Worm (Caenorhabditis elegans) whole organism, young adult: ENCODE measurements around the gene bpnt-1.

Source experiments
- F33H1.4 ChIP-seq: fragments of 200-800 bp; sonication (Bioruptor generic); IDR thresholded peaks from 2 replicates; pipeline ENCODE4 v1.3.6; 2022; ENCODE audit warnings: missing genetic modification reagents, missing genetic modification characterization, missing compliant biosample characterization
- F37B4.10 ChIP-seq: fragments of 200-800 bp; sonication (Bioruptor generic); IDR thresholded peaks from 2 replicates; pipeline ENCODE4 v1.3.6; 2022; ENCODE audit warnings: missing genetic modification characterization, missing compliant biosample characterization
- F39B2.1 ChIP-seq: fragments of 200-800 bp; sonication (Bioruptor generic); IDR thresholded peaks from 2 replicates; pipeline ENCODE4 v1.3.6; 2022; ENCODE audit warnings: missing genetic modification reagents, missing genetic modification characterization, missing compliant biosample characterization
- F49E8.2 ChIP-seq: sonication (generic microtip); optimal IDR thresholded peaks from 3 replicates; lab custom pipeline; 2017; ENCODE audit warnings: missing genetic modification characterization, mild to moderate bottlenecking, missing compliant biosample characterization, antibody characterized with exemption, moderate library complexity; ENCODE audit not compliant: insufficient read depth
- F55B11.4 ChIP-seq: sonication (generic microtip); optimal IDR thresholded peaks from 2 replicates; lab custom pipeline; 2016; ENCODE audit warnings: missing compliant biosample characterization, missing genetic modification characterization, borderline replicate concordance; ENCODE audit not compliant: insufficient read depth
- F57C9.4 ChIP-seq: sonication (generic microtip); optimal IDR thresholded peaks from 2 replicates; lab custom pipeline; 2017; ENCODE audit warnings: mild to moderate bottlenecking, missing genetic modification characterization, missing compliant biosample characterization
- K12H6.12 ChIP-seq: fragments of 200-800 bp; sonication (Bioruptor generic); optimal IDR thresholded peaks from 2 replicates; lab custom pipeline; 2018; ENCODE audit warnings: mild to moderate bottlenecking, missing genetic modification characterization, missing compliant biosample characterization
- T07F8.4 ChIP-seq: sonication (generic microtip); optimal IDR thresholded peaks from 2 replicates; lab custom pipeline; 2016; ENCODE audit warnings: mild to moderate bottlenecking, missing genetic modification characterization, moderate library complexity, missing compliant biosample characterization
- T26A5.8 ChIP-seq: sonication (generic microtip); optimal IDR thresholded peaks from 2 replicates; lab custom pipeline; 2016; ENCODE audit warnings: missing genetic modification characterization, missing compliant biosample characterization
- Y53G8AR.9 ChIP-seq: fragments of 200-800 bp; sonication (Bioruptor generic); conservative IDR thresholded peaks from 2 replicates; pipeline ENCODE4 v1.3.6; 2022; ENCODE audit warnings: missing genetic modification reagents, missing genetic modification characterization, missing compliant biosample characterization
- Y67H2A.10 ChIP-seq: fragments of 200-800 bp; sonication (Bioruptor generic); conservative IDR thresholded peaks from 2 replicates; pipeline ENCODE4 v1.3.6; 2022; ENCODE audit warnings: missing genetic modification reagents, missing genetic modification characterization, missing compliant biosample characterization
- Y95B8A.8 ChIP-seq: fragments of 200-800 bp; sonication (Bioruptor generic); IDR thresholded peaks from 2 replicates; pipeline ENCODE4 v1.3.6; 2022; ENCODE audit warnings: missing genetic modification reagents, missing genetic modification characterization, missing compliant biosample characterization
- attf-3 ChIP-seq: fragments of 200-800 bp; sonication (Bioruptor generic); conservative IDR thresholded peaks from 2 replicates; pipeline ENCODE4 v1.3.6; 2022; ENCODE audit warnings: missing genetic modification reagents, missing genetic modification characterization, missing compliant biosample characterization
- ceh-100 ChIP-seq: fragments of 200-800 bp; sonication (Bioruptor generic); IDR thresholded peaks from 2 replicates; pipeline ENCODE4 v1.3.6; 2022; ENCODE audit warnings: missing genetic modification reagents, missing genetic modification characterization, missing compliant biosample characterization
- ceh-27 ChIP-seq: fragments of 200-800 bp; sonication (Bioruptor generic); optimal IDR thresholded peaks from 2 replicates; lab custom pipeline; 2018; ENCODE audit warnings: mild to moderate bottlenecking, missing genetic modification characterization, moderate library complexity, missing compliant biosample characterization
- ceh-58 ChIP-seq: fragments of 200-800 bp; sonication (Bioruptor generic); IDR thresholded peaks from 2 replicates; pipeline ENCODE4 v1.3.6; 2022; ENCODE audit warnings: missing genetic modification characterization, missing compliant biosample characterization
- chd-7 ChIP-seq: sonication (generic microtip); optimal IDR thresholded peaks from 2 replicates; lab custom pipeline; 2016; ENCODE audit warnings: mild to moderate bottlenecking, missing genetic modification characterization, moderate library complexity, missing compliant biosample characterization
- die-1 ChIP-seq: sonication (generic microtip); optimal IDR thresholded peaks from 2 replicates; lab custom pipeline; 2016; ENCODE audit warnings: missing genotype, mild to moderate bottlenecking, missing genetic modification characterization, missing compliant biosample characterization
- egrh-3 ChIP-seq: fragments of 200-800 bp; sonication (Bioruptor generic); IDR thresholded peaks from 2 replicates; pipeline ENCODE4 v1.3.6; 2022; ENCODE audit warnings: missing genetic modification reagents, missing genetic modification characterization, missing compliant biosample characterization
- him-1 ChIP-seq: sonication (generic microtip); optimal IDR thresholded peaks from 2 replicates; lab custom pipeline; 2016; ENCODE audit warnings: missing genotype, missing genetic modification reagents, missing genetic modification characterization, missing compliant biosample characterization
- hlh-12 ChIP-seq: sonication (generic microtip); optimal IDR thresholded peaks from 2 replicates; lab custom pipeline; 2016; ENCODE audit warnings: missing genetic modification characterization, missing compliant biosample characterization
- hmg-1.2 ChIP-seq: fragments of 200-800 bp; sonication (Bioruptor generic); IDR thresholded peaks from 2 replicates; pipeline ENCODE4 v1.3.6; 2022; ENCODE audit warnings: missing genetic modification reagents, missing genetic modification characterization, missing compliant biosample characterization
- lag-1 ChIP-seq: fragments of 200-800 bp; sonication (Bioruptor generic); IDR thresholded peaks from 2 replicates; pipeline ENCODE4 v1.3.6; 2022; ENCODE audit warnings: missing genetic modification reagents, missing genetic modification characterization, missing compliant biosample characterization
- lir-1 ChIP-seq: fragments of 200-800 bp; sonication (Bioruptor generic); conservative IDR thresholded peaks from 2 replicates; pipeline ENCODE4 v1.3.6; 2022; ENCODE audit warnings: missing genetic modification reagents, missing genetic modification characterization, missing compliant biosample characterization
- madf-10 ChIP-seq: sonication (generic microtip); optimal IDR thresholded peaks from 2 replicates; lab custom pipeline; 2016; ENCODE audit warnings: mild to moderate bottlenecking, missing genetic modification characterization, missing compliant biosample characterization
- madf-3 ChIP-seq: fragments of 200-800 bp; sonication (Bioruptor generic); IDR thresholded peaks from 2 replicates; pipeline ENCODE4 v1.3.6; 2022; ENCODE audit warnings: missing genetic modification reagents, missing genetic modification characterization, missing compliant biosample characterization
- mcd-1 ChIP-seq: fragments of 200-800 bp; sonication (Bioruptor generic); IDR thresholded peaks from 2 replicates; pipeline ENCODE4 v1.3.6; 2022; ENCODE audit warnings: missing genetic modification reagents, missing genetic modification characterization, missing compliant biosample characterization
- nfya-2 ChIP-seq: fragments of 200-800 bp; sonication (Bioruptor generic); IDR thresholded peaks from 2 replicates; pipeline ENCODE4 v1.3.6; 2022; ENCODE audit warnings: missing genetic modification reagents, missing genetic modification characterization, missing compliant biosample characterization
- nfyb-1 ChIP-seq: fragments of 200-800 bp; sonication (Bioruptor generic); IDR thresholded peaks from 2 replicates; pipeline ENCODE4 v1.3.6; 2022; ENCODE audit warnings: missing genetic modification reagents, missing genetic modification characterization, missing compliant biosample characterization
- nhr-27 ChIP-seq: fragments of 200-800 bp; sonication (Bioruptor generic); optimal IDR thresholded peaks from 2 replicates; lab custom pipeline; 2018; ENCODE audit warnings: mild to moderate bottlenecking, missing genetic modification characterization, moderate library complexity, missing compliant biosample characterization
- nhr-80 ChIP-seq: sonication (generic microtip); optimal IDR thresholded peaks from 2 replicates; lab custom pipeline; 2016; ENCODE audit warnings: missing genetic modification characterization, missing compliant biosample characterization
- pha-4 ChIP-seq: fragments of 150-350 bp; sonication (generic microtip); optimal IDR thresholded peaks from 2 replicates; lab custom pipeline; 2014; ENCODE audit warnings: missing biosample characterization, missing genetic modification reagents, missing genetic modification characterization
- rec-8 ChIP-seq, 2 experiments: sonication (generic microtip); optimal IDR thresholded peaks; 2 replicates each; lab custom pipeline; 2016; ENCODE audit warnings: mild to moderate bottlenecking in 2 of 2, missing genetic modification characterization in 2 of 2, missing genetic modification reagents in 2 of 2, missing genotype in 2 of 2, missing biosample characterization in 1 of 2, missing compliant biosample characterization in 1 of 2, moderate library complexity in 1 of 2
- rpc-1 ChIP-seq, 2 experiments: fragments of 150-350 bp in 1 of 2; sonication (generic microtip) in 1 of 2; optimal IDR thresholded peaks; 2 replicates each; lab custom pipeline; 2014 to 2018; ENCODE audit warnings: missing biosample characterization in 1 of 2, missing genetic modification characterization in 1 of 2, missing genetic modification reagents in 1 of 2, missing genotype in 1 of 2
- sdz-38 ChIP-seq: sonication (generic microtip); optimal IDR thresholded peaks from 2 replicates; lab custom pipeline; 2016; ENCODE audit warnings: missing genotype, missing genetic modification characterization, missing compliant biosample characterization
- snpc-1.1 ChIP-seq: sonication (generic microtip); optimal IDR thresholded peaks from 2 replicates; lab custom pipeline; 2017; ENCODE audit warnings: missing genetic modification characterization, mild to moderate bottlenecking, missing compliant biosample characterization, antibody characterized with exemption, moderate library complexity, missing genotype, missing genetic modification reagents; ENCODE audit not compliant: insufficient read depth
- somi-1 ChIP-seq: fragments of 200-800 bp; sonication (Bioruptor generic); optimal IDR thresholded peaks from 2 replicates; lab custom pipeline; 2018; ENCODE audit warnings: mild to moderate bottlenecking, missing genetic modification characterization, missing compliant biosample characterization
- tbp1 ChIP-seq: fragments of 200-800 bp; sonication (Bioruptor generic); optimal IDR thresholded peaks from 2 replicates; lab custom pipeline; 2018; ENCODE audit warnings: mild to moderate bottlenecking, missing genetic modification characterization, missing compliant biosample characterization
- tbx-9 ChIP-seq: sonication (generic microtip); optimal IDR thresholded peaks from 2 replicates; lab custom pipeline; 2016; ENCODE audit warnings: borderline replicate concordance, missing genetic modification characterization, inconsistent platforms, missing compliant biosample characterization
- xnd-1 ChIP-seq: sonication (generic microtip); optimal IDR thresholded peaks from 2 replicates; lab custom pipeline; 2016; ENCODE audit warnings: missing genotype, missing genetic modification reagents, missing genetic modification characterization, missing compliant biosample characterization
- zim-3 ChIP-seq: sonication (generic microtip); optimal IDR thresholded peaks from 2 replicates; lab custom pipeline; 2017; ENCODE audit warnings: mild to moderate bottlenecking, missing genetic modification characterization, moderate library complexity, missing compliant biosample characterization
- ztf-18 ChIP-seq: sonication (generic microtip); optimal IDR thresholded peaks from 2 replicates; lab custom pipeline; 2016; ENCODE audit warnings: missing genotype, mild to moderate bottlenecking, missing genetic modification characterization, missing compliant biosample characterization
- ztf-22 ChIP-seq: fragments of 200-800 bp; sonication (Bioruptor generic); optimal IDR thresholded peaks from 2 replicates; lab custom pipeline; 2018; ENCODE audit warnings: mild to moderate bottlenecking, missing genetic modification characterization, moderate library complexity, missing compliant biosample characterization
- ztf-25 ChIP-seq: fragments of 200-800 bp; sonication (Bioruptor generic); IDR thresholded peaks from 2 replicates; pipeline ENCODE4 v1.3.6; 2022; ENCODE audit warnings: missing genetic modification reagents, missing genetic modification characterization, missing compliant biosample characterization
- ztf-28 ChIP-seq: fragments of 200-800 bp; sonication (Bioruptor generic); IDR thresholded peaks from 2 replicates; pipeline ENCODE4 v1.3.6; 2022; ENCODE audit warnings: missing genetic modification reagents, missing genetic modification characterization, missing compliant biosample characterization
- ztf-6 ChIP-seq: fragments of 200-800 bp; sonication (Bioruptor generic); IDR thresholded peaks from 2 replicates; pipeline ENCODE4 v1.3.6; 2022; ENCODE audit warnings: missing genetic modification reagents, missing genetic modification characterization, missing compliant biosample characterization

Gene bpnt-1

DNA sequence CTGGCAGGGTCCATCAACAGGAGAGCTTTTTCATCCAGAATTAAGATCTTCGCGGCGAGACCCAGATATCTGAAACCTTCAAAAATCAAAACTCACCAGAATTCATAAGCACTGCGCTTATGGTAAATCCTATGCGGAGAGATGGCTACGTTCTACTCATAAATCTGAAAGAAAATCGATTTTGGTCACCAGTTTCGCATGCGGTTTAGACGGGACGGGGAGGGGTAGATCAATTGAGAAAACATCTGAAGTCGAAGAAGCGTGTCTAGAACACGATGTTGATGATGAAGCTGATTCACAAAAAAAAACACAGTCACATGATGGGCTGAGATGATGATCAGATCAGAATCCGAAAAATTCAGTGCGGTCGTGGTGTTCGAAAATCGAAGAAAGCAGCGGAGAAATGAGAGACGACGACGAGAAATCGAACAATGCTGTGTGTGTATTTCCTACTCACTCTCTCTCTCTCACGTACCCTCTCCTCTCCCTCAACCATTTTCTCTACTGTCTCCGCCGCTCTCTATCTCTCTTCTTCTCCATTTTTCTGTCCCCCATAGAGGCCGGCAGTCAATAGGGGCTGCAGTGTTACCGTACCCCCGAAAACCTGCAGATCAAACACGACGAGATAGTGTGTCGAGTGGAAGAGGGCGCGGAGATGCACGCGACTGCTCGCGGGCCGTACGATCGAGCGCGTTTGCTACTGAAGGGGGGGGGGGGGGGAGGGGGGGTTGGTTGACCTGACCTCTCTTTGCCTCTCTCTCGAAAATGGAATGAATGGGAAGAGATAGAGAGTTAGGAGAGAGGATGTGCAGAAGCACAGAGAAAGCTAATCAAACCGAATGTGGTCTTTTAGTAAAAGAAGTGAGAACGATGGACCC is 43.5 kb upstream of the bpnt-1 start, which contains the start of gene ntl-2:
Gene ntl-2, minus strand, starts transcription at position 171 of the 878 bp plus-strand sequence.
- no peak for TF ChIP-seq rpc-1 (optimal IDR thresholded peaks at IDR 0.05; lab: Kevin White, UChicago)
- TF ChIP-seq rpc-1 (tag; optimal IDR thresholded peaks at IDR 0.05; lab: Kevin White, UChicago) = no peak
- TF ChIP-seq nhr-27 = no peak
- peak; percentile 75 for TF ChIP-seq madf-10 (tag; lab: Kevin White, UChicago)
- TF ChIP-seq Y53G8AR.9 (GFP tag; lab: Robert Waterston, UW) = peak; percentile 88
- TF ChIP-seq die-1 (tag; lab: Kevin White, UChicago) = no peak
- peak; percentile 65 for TF ChIP-seq zim-3
- TF ChIP-seq xnd-1 (tag; lab: Kevin White, UChicago) = no peak
- peak; percentile 73 for TF ChIP-seq ztf-22 (GFP tag; lab: Kevin White, UChicago)
- TF ChIP-seq F55B11.4 (tag; lab: Kevin White, UChicago) = no peak
- TF ChIP-seq ceh-58 (GFP tag; lab: Robert Waterston, UW) = no peak
- TF ChIP-seq F33H1.4 (GFP tag; lab: Robert Waterston, UW) = peak; percentile 46
- TF ChIP-seq rec-8 (tag; optimal IDR thresholded peaks at IDR 0.05; lab: Kevin White, UChicago) = no peak
- no peak for TF ChIP-seq T07F8.4 (tag; lab: Kevin White, UChicago)
- TF ChIP-seq snpc-1.1 (tag; lab: Kevin White, UChicago) = no peak
- TF ChIP-seq pha-4 = peak; percentile 15
- TF ChIP-seq sdz-38 (tag; lab: Kevin White, UChicago) = no peak
- peak; percentile 100 for TF ChIP-seq ceh-27 (GFP tag; lab: Kevin White, UChicago)
- TF ChIP-seq him-1 (tag; lab: Kevin White, UChicago) = no peak
- no peak for TF ChIP-seq ztf-25 (GFP tag; lab: Robert Waterston, UW)
- TF ChIP-seq egrh-3 = peak; percentile 100
- TF ChIP-seq F57C9.4 = peak; percentile 56
- TF ChIP-seq Y67H2A.10 = peak; percentile 74
- TF ChIP-seq nhr-80 (tag; lab: Kevin White, UChicago) = peak; percentile 94
- TF ChIP-seq ztf-18 (tag; lab: Kevin White, UChicago) = peak; percentile 2
- no peak for TF ChIP-seq tbx-9 (tag; lab: Kevin White, UChicago)
- TF ChIP-seq madf-3 (GFP tag; lab: Robert Waterston, UW) = no peak
- TF ChIP-seq ztf-6 = 0 out of 2 replicates have a peak, but pooled peaks have one; percentile 34
- TF ChIP-seq somi-1 = peak; percentile 93
- TF ChIP-seq lir-1 = peak; percentile 74
- TF ChIP-seq K12H6.12 (tag; lab: Kevin White, UChicago) = peak; percentile 98
- no peak for TF ChIP-seq lag-1 (GFP tag; lab: Robert Waterston, UW)
- peak; percentile 97 for TF ChIP-seq nfyb-1 (GFP tag; lab: Robert Waterston, UW)
- TF ChIP-seq mcd-1 = peak; percentile 97
- peak; percentile 71 for TF ChIP-seq tbp1 (GFP tag; lab: Kevin White, UChicago)
- peak; percentile 70; the same call in 1 of the 2 replicates for TF ChIP-seq Y95B8A.8 (GFP tag; lab: Robert Waterston, UW)
- TF ChIP-seq F39B2.1 = no peak
- TF ChIP-seq F49E8.2 = no peak
- TF ChIP-seq ztf-28 = no peak
- no peak for TF ChIP-seq T26A5.8 (tag; lab: Kevin White, UChicago)
- TF ChIP-seq hmg-1.2 (GFP tag; lab: Robert Waterston, UW) = peak; percentile 91
- no peak for TF ChIP-seq hlh-12 (tag; lab: Kevin White, UChicago)
- no peak for TF ChIP-seq attf-3 (GFP tag; lab: Robert Waterston, UW)
- peak; percentile 81 for TF ChIP-seq ceh-100 (GFP tag; lab: Robert Waterston, UW)
- TF ChIP-seq chd-7 (tag; lab: Kevin White, UChicago) = peak; percentile 97
- TF ChIP-seq nfya-2 (GFP tag; lab: Robert Waterston, UW) = 0 out of 2 replicates have a peak, but pooled peaks have one; percentile 38
- TF ChIP-seq F37B4.10 = no peak
